Fruit fly (Drosophila melanogaster) whole organism, embryonic: ENCODE measurements around the gene Rip11.

ENCODE experiments used
- CG10431 ChIP-seq: fragments of 200-800 bp; sonication (Bioruptor generic); optimal IDR thresholded peaks from 3 replicates; lab custom pipeline; 2018; ENCODE audit warnings: missing biosample characterization, mild to moderate bottlenecking, missing genetic modification characterization
- CG11093 ChIP-seq: fragments of 200-800 bp; sonication (Bioruptor generic); IDR thresholded peaks from 3 replicates; pipeline ENCODE4 v1.3.6; 2022; ENCODE audit warnings: missing biosample characterization, missing genetic modification characterization
- CG11456 ChIP-seq: fragments of 200-800 bp; sonication (Bioruptor generic); IDR thresholded peaks from 3 replicates; pipeline ENCODE4 v1.3.6; 2022; ENCODE audit warnings: missing biosample characterization, missing genetic modification characterization
- CG12219 ChIP-seq: fragments of 200-800 bp; sonication (Bioruptor generic); optimal IDR thresholded peaks from 3 replicates; lab custom pipeline; 2018; ENCODE audit warnings: missing biosample characterization, mild to moderate bottlenecking, missing genetic modification characterization
- CG13894 ChIP-seq: fragments of 200-800 bp; sonication (Bioruptor generic); optimal IDR thresholded peaks from 3 replicates; lab custom pipeline; 2018; ENCODE audit warnings: missing biosample characterization, mild to moderate bottlenecking, missing genetic modification characterization, moderate library complexity
- CG14667 ChIP-seq: fragments of 200-800 bp; sonication (Bioruptor generic); IDR thresholded peaks from 2 replicates; pipeline ENCODE4 v1.3.6; 2022; ENCODE audit warnings: missing biosample characterization, missing genetic modification characterization
- CG14860 ChIP-seq: fragments of 200-800 bp; sonication (Bioruptor generic); IDR thresholded peaks from 3 replicates; pipeline ENCODE4 v1.3.6; 2022; ENCODE audit warnings: missing biosample characterization, missing genetic modification characterization; ENCODE audit not compliant: partially characterized antibody
- CG16779 ChIP-seq: fragments of 200-800 bp; sonication (Bioruptor generic); IDR thresholded peaks from 2 replicates; pipeline ENCODE4 v1.3.6; 2022; ENCODE audit warnings: missing biosample characterization, missing genetic modification characterization
- CG2875 ChIP-seq: fragments of 200-800 bp; sonication (Bioruptor generic); optimal IDR thresholded peaks from 2 replicates; lab custom pipeline; 2017; ENCODE audit warnings: missing biosample characterization, mild to moderate bottlenecking, missing genetic modification characterization, missing genetic modification reagents
- CG42726 ChIP-seq: fragments of 200-800 bp; sonication (Bioruptor generic); IDR thresholded peaks from 2 replicates; pipeline ENCODE4 v1.3.6; 2022; ENCODE audit warnings: missing biosample characterization, missing genetic modification characterization; ENCODE audit not compliant: partially characterized antibody
- CG8089 ChIP-seq: fragments of 200-800 bp; sonication (Bioruptor generic); optimal IDR thresholded peaks from 3 replicates; lab custom pipeline; 2016; ENCODE audit warnings: missing biosample characterization, missing genetic modification characterization
- CG9876 ChIP-seq: fragments of 200-800 bp; sonication (Bioruptor generic); optimal IDR thresholded peaks from 2 replicates; lab custom pipeline; 2016; ENCODE audit warnings: missing biosample characterization, missing genetic modification characterization
- CHES-1-like ChIP-seq: fragments of 200-800 bp; sonication (Bioruptor generic); optimal IDR thresholded peaks from 2 replicates; lab custom pipeline; 2016; ENCODE audit warnings: missing biosample characterization, missing genetic modification characterization
- CTCF ChIP-seq: fragments of 200-800 bp; sonication (Bioruptor generic); optimal IDR thresholded peaks from 2 replicates; lab custom pipeline; 2017; ENCODE audit warnings: missing biosample characterization, mild to moderate bottlenecking, missing genetic modification characterization, moderate library complexity
- Dbx ChIP-seq: fragments of 200-800 bp; sonication (Bioruptor generic); IDR thresholded peaks from 3 replicates; pipeline ENCODE4 v1.3.6; 2022; ENCODE audit warnings: missing biosample characterization, missing genetic modification characterization
- Deaf1 ChIP-seq: fragments of 200-800 bp; optimal IDR thresholded peaks from 3 replicates; lab custom pipeline; 2019; ENCODE audit warnings: missing biosample characterization, mild to moderate bottlenecking, missing genetic modification characterization, moderate library complexity
- Dref ChIP-seq: fragments of 200-800 bp; sonication (Bioruptor generic); IDR thresholded peaks from 2 replicates; pipeline ENCODE4 v1.3.6; 2022; ENCODE audit warnings: missing biosample characterization, missing genetic modification characterization
- E2f2 ChIP-seq: fragments of 200-800 bp; sonication (Bioruptor generic); IDR thresholded peaks from 2 replicates; pipeline ENCODE4 v1.3.6; 2022; ENCODE audit warnings: missing biosample characterization, missing genetic modification characterization
- Hey ChIP-seq: fragments of 200-800 bp; sonication (Bioruptor generic); optimal IDR thresholded peaks from 3 replicates; lab custom pipeline; 2018; ENCODE audit warnings: missing biosample characterization, mild to moderate bottlenecking, missing genetic modification characterization
- HmgD ChIP-seq: fragments of 200-800 bp; sonication (Bioruptor generic); optimal IDR thresholded peaks from 3 replicates; lab custom pipeline; 2016; ENCODE audit warnings: missing biosample characterization, missing genetic modification characterization
- Lim3 ChIP-seq: fragments of 200-800 bp; sonication (Bioruptor generic); IDR thresholded peaks from 2 replicates; pipeline ENCODE4 v1.3.6; 2022; ENCODE audit warnings: missing biosample characterization, missing genetic modification characterization
- Mes4 ChIP-seq: fragments of 200-800 bp; sonication (Bioruptor generic); optimal IDR thresholded peaks from 2 replicates; lab custom pipeline; 2016; ENCODE audit warnings: missing biosample characterization, missing genetic modification characterization
- Mrtf ChIP-seq: fragments of 200-800 bp; sonication (Bioruptor generic); IDR thresholded peaks from 3 replicates; pipeline ENCODE4 v1.3.6; 2022; ENCODE audit warnings: missing biosample characterization, missing genetic modification characterization
- Scr ChIP-seq: fragments of 200-800 bp; sonication (Bioruptor generic); IDR thresholded peaks from 2 replicates; pipeline ENCODE4 v1.3.6; 2022; ENCODE audit warnings: missing biosample characterization, missing genetic modification characterization; ENCODE audit not compliant: partially characterized antibody
- Sin3A ChIP-seq: fragments of >200 bp; optimal IDR thresholded peaks from 2 replicates; lab custom pipeline; 2018
- Ssrp ChIP-seq: fragments of 200-800 bp; sonication (Bioruptor generic); optimal IDR thresholded peaks from 2 replicates; lab custom pipeline; 2018; ENCODE audit warnings: missing biosample characterization, mild to moderate bottlenecking, missing genetic modification characterization, moderate library complexity
- amos ChIP-seq: fragments of 200-800 bp; sonication (Bioruptor generic); IDR thresholded peaks from 2 replicates; pipeline ENCODE4 v1.3.6; 2022; ENCODE audit warnings: missing biosample characterization, missing genetic modification characterization; ENCODE audit not compliant: partially characterized antibody
- bbx ChIP-seq: fragments of 200-800 bp; sonication (Bioruptor generic); IDR thresholded peaks from 2 replicates; pipeline ENCODE4 v1.3.6; 2022; ENCODE audit warnings: missing biosample characterization, missing genetic modification characterization; ENCODE audit not compliant: partially characterized antibody
- crp ChIP-seq, 2 experiments: fragments of 200-800 bp; sonication (Bioruptor generic); optimal IDR thresholded peaks; 2 replicates in 1 of 2; 3 replicates in 1 of 2; lab custom pipeline; 2017; ENCODE audit warnings: missing biosample characterization in 2 of 2, missing genetic modification characterization in 2 of 2, mild to moderate bottlenecking in 1 of 2, moderate library complexity in 1 of 2
- dati ChIP-seq: fragments of 200-800 bp; sonication (Bioruptor generic); IDR thresholded peaks from 2 replicates; pipeline ENCODE4 v1.3.6; 2022; ENCODE audit warnings: missing biosample characterization, missing genetic modification characterization
- en ChIP-seq: fragments of 200-800 bp; sonication (Bioruptor generic); optimal IDR thresholded peaks from 2 replicates; lab custom pipeline; 2016; ENCODE audit warnings: missing biosample characterization, missing genetic modification characterization
- fd64A ChIP-seq: fragments of 200-800 bp; sonication (Bioruptor generic); optimal IDR thresholded peaks from 3 replicates; lab custom pipeline; 2018; ENCODE audit warnings: missing biosample characterization, mild to moderate bottlenecking, missing genetic modification characterization
- hb ChIP-seq: fragments of 200-800 bp; sonication (Bioruptor generic); IDR thresholded peaks from 3 replicates; pipeline ENCODE4 v1.3.6; 2022; ENCODE audit warnings: missing biosample characterization, missing genetic modification characterization; ENCODE audit not compliant: partially characterized antibody
- her ChIP-seq: fragments of 200-800 bp; sonication (Bioruptor generic); optimal IDR thresholded peaks from 2 replicates; lab custom pipeline; 2016; ENCODE audit warnings: missing biosample characterization, missing genetic modification characterization
- inv ChIP-seq: fragments of 200-800 bp; sonication (Bioruptor generic); IDR thresholded peaks from 2 replicates; pipeline ENCODE4 v1.3.6; 2022; ENCODE audit warnings: missing biosample characterization, missing genetic modification characterization; ENCODE audit not compliant: partially characterized antibody
- jumu ChIP-seq: fragments of 200-800 bp; sonication (Bioruptor generic); optimal IDR thresholded peaks from 3 replicates; lab custom pipeline; 2016; ENCODE audit warnings: missing biosample characterization, missing genetic modification characterization
- klu ChIP-seq: fragments of 200-800 bp; sonication (Bioruptor generic); IDR thresholded peaks from 2 replicates; pipeline ENCODE4 v1.3.6; 2022; ENCODE audit warnings: missing biosample characterization, missing genetic modification characterization
- knrl ChIP-seq: fragments of 200-800 bp; sonication (Bioruptor generic); IDR thresholded peaks from 3 replicates; pipeline ENCODE4 v1.3.6; 2022; ENCODE audit warnings: missing biosample characterization, missing genetic modification characterization; ENCODE audit not compliant: partially characterized antibody
- luna ChIP-seq: fragments of 200-800 bp; sonication (Bioruptor generic); optimal IDR thresholded peaks from 2 replicates; lab custom pipeline; 2016; ENCODE audit warnings: missing biosample characterization, missing genetic modification characterization
- oc ChIP-seq: fragments of 200-800 bp; sonication (Bioruptor generic); optimal IDR thresholded peaks from 2 replicates; lab custom pipeline; 2018; ENCODE audit warnings: missing biosample characterization, mild to moderate bottlenecking, missing genetic modification characterization, moderate library complexity
- odd ChIP-seq: fragments of 200-800 bp; sonication (Bioruptor generic); optimal IDR thresholded peaks from 2 replicates; lab custom pipeline; 2017; ENCODE audit warnings: missing biosample characterization, mild to moderate bottlenecking, missing genetic modification characterization
- pzg ChIP-seq: fragments of 200-800 bp; sonication (Bioruptor generic); optimal IDR thresholded peaks from 3 replicates; lab custom pipeline; 2018; ENCODE audit warnings: missing biosample characterization, mild to moderate bottlenecking, missing genetic modification characterization, moderate library complexity
- ro ChIP-seq: fragments of 200-800 bp; sonication (Bioruptor generic); IDR thresholded peaks from 2 replicates; pipeline ENCODE4 v1.3.6; 2022; ENCODE audit warnings: missing biosample characterization, missing genetic modification characterization
- schlank ChIP-seq: fragments of 200-800 bp; sonication (Bioruptor generic); optimal IDR thresholded peaks from 2 replicates; lab custom pipeline; 2018; ENCODE audit warnings: missing biosample characterization, mild to moderate bottlenecking, missing genetic modification characterization
- sd ChIP-seq: fragments of 200-800 bp; sonication (Bioruptor generic); optimal IDR thresholded peaks from 3 replicates; lab custom pipeline; 2018; ENCODE audit warnings: missing biosample characterization, mild to moderate bottlenecking, missing genetic modification characterization, moderate library complexity
- shn ChIP-seq: fragments of 200-800 bp; sonication (Bioruptor generic); optimal IDR thresholded peaks from 3 replicates; lab custom pipeline; 2016; ENCODE audit warnings: missing biosample characterization, missing genetic modification characterization
- sna ChIP-seq: fragments of 200-800 bp; sonication (Bioruptor generic); IDR thresholded peaks from 2 replicates; pipeline ENCODE4 v1.3.6; 2022; ENCODE audit warnings: missing biosample characterization, missing genetic modification characterization; ENCODE audit not compliant: partially characterized antibody
- stwl ChIP-seq: fragments of 200-800 bp; sonication (Bioruptor generic); optimal IDR thresholded peaks from 3 replicates; lab custom pipeline; 2018; ENCODE audit warnings: missing biosample characterization, mild to moderate bottlenecking, missing genetic modification characterization, moderate library complexity
- trem ChIP-seq: fragments of 200-800 bp; optimal IDR thresholded peaks from 3 replicates; lab custom pipeline; 2019; ENCODE audit warnings: missing biosample characterization, mild to moderate bottlenecking, missing genetic modification characterization, moderate library complexity
- unc-4 ChIP-seq: fragments of 200-800 bp; sonication (Bioruptor generic); IDR thresholded peaks from 2 replicates; pipeline ENCODE4 v1.3.6; 2022; ENCODE audit warnings: missing biosample characterization, missing genetic modification characterization; ENCODE audit not compliant: partially characterized antibody
- wor ChIP-seq: fragments of 200-800 bp; sonication (Bioruptor generic); IDR thresholded peaks from 2 replicates; pipeline ENCODE4 v1.3.6; 2022; ENCODE audit warnings: missing biosample characterization, missing genetic modification characterization

Gene Rip11

dm6 chrX:18650252-18650651, 2.8 kb upstream of the Rip11 start, which contains the start of gene Hou (continued):
- TF ChIP-seq CG42726 (GFP tag; lab: Robert Waterston, UW): 0 out of 2 replicates have a peak, but pooled peaks have one; percentile 51
- no peak for TF ChIP-seq Dbx
- TF ChIP-seq crp (GFP tag; optimal IDR thresholded peaks at IDR 0.05; lab: Kevin White, UChicago): peak in 1 of 2 experiments; percentile 6
- TF ChIP-seq Ssrp (tag; lab: Kevin White, UChicago): no peak
- TF ChIP-seq CG12219 (GFP tag; lab: Kevin White, UChicago): no peak
- no peak for TF ChIP-seq CG10431 (GFP tag; lab: Kevin White, UChicago)
- peak; percentile 57 for TF ChIP-seq Dref
- TF ChIP-seq unc-4 (GFP tag; lab: Robert Waterston, UW): peak; percentile 66
- no peak for TF ChIP-seq Mes4 (GFP tag; lab: Kevin White, UChicago)
- no peak for TF ChIP-seq shn (GFP tag; lab: Kevin White, UChicago)
- peak; percentile 21 for TF ChIP-seq Sin3A (lab: Kevin White, UChicago)
- peak; percentile 49 for TF ChIP-seq stwl (tag; lab: Kevin White, UChicago)
- no peak for TF ChIP-seq hb (GFP tag; lab: Robert Waterston, UW)
- TF ChIP-seq her (GFP tag; lab: Kevin White, UChicago): no peak
- TF ChIP-seq wor (GFP tag; lab: Robert Waterston, UW): no peak
- TF ChIP-seq CG14667 (GFP tag; lab: Robert Waterston, UW): no peak
- no peak for TF ChIP-seq ro (GFP tag; lab: Robert Waterston, UW)
- no peak for TF ChIP-seq Mrtf (GFP tag; lab: Robert Waterston, UW)
- no peak for TF ChIP-seq Lim3 (GFP tag; lab: Robert Waterston, UW)
- no peak for TF ChIP-seq CG16779
- no peak for TF ChIP-seq en (GFP tag; lab: Kevin White, UChicago)
- TF ChIP-seq CG14860: no peak
- no peak for TF ChIP-seq CG9876 (GFP tag; lab: Kevin White, UChicago)
- TF ChIP-seq fd64A: no peak
- peak; percentile 17; the same call in 1 of the 2 replicates for TF ChIP-seq sna (GFP tag; lab: Robert Waterston, UW)
- peak; percentile 65 for TF ChIP-seq Scr
- TF ChIP-seq CTCF (GFP tag; lab: Kevin White, UChicago): peak; percentile 21
- no peak for TF ChIP-seq CG13894 (tag; lab: Kevin White, UChicago)
- no peak for TF ChIP-seq klu (GFP tag; lab: Robert Waterston, UW)
- TF ChIP-seq CG11456 (GFP tag; lab: Robert Waterston, UW): no peak
- no peak for TF ChIP-seq CG8089 (GFP tag; lab: Kevin White, UChicago)
- TF ChIP-seq Deaf1: no peak
- no peak for TF ChIP-seq schlank (tag; lab: Kevin White, UChicago)
- TF ChIP-seq HmgD (GFP tag; lab: Kevin White, UChicago): no peak
- no peak for TF ChIP-seq CG11093 (GFP tag; lab: Robert Waterston, UW)
- TF ChIP-seq amos (GFP tag; lab: Robert Waterston, UW): peak; percentile 58
- TF ChIP-seq E2f2: peak; percentile 94
- TF ChIP-seq oc (tag; lab: Kevin White, UChicago): no peak
- TF ChIP-seq jumu (GFP tag; lab: Kevin White, UChicago): no peak
- TF ChIP-seq luna: no peak
- TF ChIP-seq CG2875 (GFP tag; lab: Kevin White, UChicago): no peak
- peak; percentile 57 for TF ChIP-seq bbx
- TF ChIP-seq sd: no peak
- TF ChIP-seq dati: no peak
- no peak for TF ChIP-seq Hey (tag; lab: Kevin White, UChicago)
- TF ChIP-seq CHES-1-like (GFP tag; lab: Kevin White, UChicago): peak; percentile 11
- peak; percentile 17 for TF ChIP-seq trem (tag; lab: Kevin White, UChicago)
- TF ChIP-seq knrl: peak; percentile 49; the same call in 1 of the 3 replicates
- peak; percentile 37; the same call in 1 of the 2 replicates for TF ChIP-seq inv
- peak; percentile 71 for TF ChIP-seq pzg
- no peak for TF ChIP-seq odd (GFP tag; lab: Kevin White, UChicago)
